Fruit fly (Drosophila melanogaster) whole organism, embryonic: Measurements from ENCODE around the gene Sf3b6.
A peak's percentile ranks its signal among the peaks of the same experiment; 100 is the strongest.

Source experiments
- Atf-2 ChIP-seq: fragments of 200-800 bp; sonication (Bioruptor generic); optimal IDR thresholded peaks from 2 replicates; lab custom pipeline; 2016; ENCODE audit warnings: missing biosample characterization, missing genetic modification characterization
- Atf3 ChIP-seq: fragments of 200-800 bp; sonication (Bioruptor generic); optimal IDR thresholded peaks from 3 replicates; lab custom pipeline; 2016; ENCODE audit warnings: missing biosample characterization, missing genetic modification characterization
- BEAF-32 ChIP-seq: fragments of 200-800 bp; sonication (Bioruptor generic); optimal IDR thresholded peaks from 3 replicates; lab custom pipeline; 2017; ENCODE audit warnings: missing biosample characterization, missing genetic modification characterization, mild to moderate bottlenecking, moderate library complexity, missing genetic modification reagents
- Bteb2 ChIP-seq: fragments of 200-800 bp; sonication (Bioruptor generic); optimal IDR thresholded peaks from 2 replicates; lab custom pipeline; 2016; ENCODE audit warnings: missing biosample characterization, missing genetic modification characterization
- C15 ChIP-seq: fragments of 200-800 bp; sonication (Bioruptor generic); IDR thresholded peaks from 3 replicates; pipeline ENCODE4 v1.3.6; 2022; ENCODE audit warnings: missing biosample characterization, missing genetic modification characterization
- CG10462 ChIP-seq: fragments of 200-800 bp; sonication (Bioruptor generic); optimal IDR thresholded peaks from 2 replicates; lab custom pipeline; 2016; ENCODE audit warnings: missing biosample characterization, missing genetic modification characterization
- CG11247 ChIP-seq: fragments of 200-800 bp; sonication (Bioruptor generic); IDR thresholded peaks from 2 replicates; pipeline ENCODE4 v1.3.6; 2022; ENCODE audit warnings: missing biosample characterization, missing genetic modification characterization
- CG12155 ChIP-seq: fragments of 200-800 bp; sonication (Bioruptor generic); optimal IDR thresholded peaks from 3 replicates; lab custom pipeline; 2016; ENCODE audit warnings: missing biosample characterization, missing genetic modification characterization
- CG12236 ChIP-seq: fragments of 200-800 bp; sonication (Bioruptor generic); optimal IDR thresholded peaks from 2 replicates; lab custom pipeline; 2016; ENCODE audit warnings: missing biosample characterization, missing genetic modification characterization
- CG14667 ChIP-seq: fragments of 200-800 bp; sonication (Bioruptor generic); IDR thresholded peaks from 2 replicates; pipeline ENCODE4 v1.3.6; 2022; ENCODE audit warnings: missing biosample characterization, missing genetic modification characterization
- CG15269 ChIP-seq: fragments of 200-800 bp; sonication (Bioruptor generic); optimal IDR thresholded peaks from 2 replicates; lab custom pipeline; 2018; ENCODE audit warnings: missing biosample characterization, mild to moderate bottlenecking, missing genetic modification characterization, moderate library complexity
- CG17829 ChIP-seq: fragments of 200-800 bp; optimal IDR thresholded peaks from 2 replicates; lab custom pipeline; 2019; ENCODE audit warnings: missing biosample characterization, mild to moderate bottlenecking, missing genetic modification characterization, moderate library complexity
- CG1792 ChIP-seq: fragments of 200-800 bp; sonication (Bioruptor generic); optimal IDR thresholded peaks from 2 replicates; lab custom pipeline; 2016; ENCODE audit warnings: missing biosample characterization, missing genetic modification characterization
- CG18011 ChIP-seq: fragments of 200-800 bp; sonication (Bioruptor generic); optimal IDR thresholded peaks from 2 replicates; lab custom pipeline; 2017; ENCODE audit warnings: missing biosample characterization, missing genetic modification characterization, mild to moderate bottlenecking, moderate library complexity, missing genotype
- CG18619 ChIP-seq: fragments of 200-800 bp; sonication (Bioruptor generic); optimal IDR thresholded peaks from 3 replicates; lab custom pipeline; 2017; ENCODE audit warnings: missing biosample characterization, mild to moderate bottlenecking, missing genetic modification characterization
- CG34376 ChIP-seq: fragments of 200-800 bp; sonication (Bioruptor generic); optimal IDR thresholded peaks from 2 replicates; lab custom pipeline; 2018; ENCODE audit warnings: missing biosample characterization, mild to moderate bottlenecking, missing genetic modification characterization
- CG3847 ChIP-seq: fragments of 200-800 bp; sonication (Bioruptor generic); IDR thresholded peaks from 2 replicates; pipeline ENCODE4 v1.3.6; 2022; ENCODE audit warnings: missing biosample characterization, missing genetic modification characterization
- CG7271 ChIP-seq: fragments of 200-800 bp; sonication (Bioruptor generic); optimal IDR thresholded peaks from 2 replicates; lab custom pipeline; 2018; ENCODE audit warnings: missing biosample characterization, mild to moderate bottlenecking, missing genetic modification characterization, moderate library complexity
- CG7357 ChIP-seq: fragments of 200-800 bp; sonication (Bioruptor generic); IDR thresholded peaks from 3 replicates; pipeline ENCODE4 v1.3.6; 2022; ENCODE audit warnings: missing biosample characterization, missing genetic modification characterization
- CG7556 ChIP-seq: fragments of 200-800 bp; sonication (Bioruptor generic); optimal IDR thresholded peaks from 2 replicates; lab custom pipeline; 2017; ENCODE audit warnings: missing biosample characterization, mild to moderate bottlenecking, missing genetic modification characterization
- CG7928 ChIP-seq: fragments of 200-800 bp; sonication (Bioruptor generic); optimal IDR thresholded peaks from 2 replicates; lab custom pipeline; 2017; ENCODE audit warnings: missing biosample characterization, mild to moderate bottlenecking, missing genetic modification characterization
- CG9817 ChIP-seq: fragments of 200-800 bp; sonication (Bioruptor generic); optimal IDR thresholded peaks from 2 replicates; lab custom pipeline; 2018; ENCODE audit warnings: missing biosample characterization, mild to moderate bottlenecking, missing genetic modification characterization, moderate library complexity
- CG9932 ChIP-seq: fragments of 200-800 bp; sonication (Bioruptor generic); IDR thresholded peaks from 2 replicates; pipeline ENCODE4 v1.3.6; 2022; ENCODE audit warnings: missing biosample characterization, missing genetic modification characterization
- CoRest ChIP-seq: fragments of 200-800 bp; sonication (Bioruptor generic); optimal IDR thresholded peaks from 3 replicates; lab custom pipeline; 2018; ENCODE audit warnings: missing biosample characterization, mild to moderate bottlenecking, missing genetic modification characterization, moderate library complexity
- D19A ChIP-seq: fragments of 200-800 bp; optimal IDR thresholded peaks from 3 replicates; lab custom pipeline; 2019; ENCODE audit warnings: missing biosample characterization, mild to moderate bottlenecking, missing genetic modification characterization, moderate library complexity
- D19B ChIP-seq: fragments of 200-800 bp; sonication (Bioruptor generic); optimal IDR thresholded peaks from 2 replicates; lab custom pipeline; 2017; ENCODE audit warnings: missing biosample characterization, mild to moderate bottlenecking, missing genetic modification characterization
- Dbx ChIP-seq: fragments of 200-800 bp; sonication (Bioruptor generic); IDR thresholded peaks from 3 replicates; pipeline ENCODE4 v1.3.6; 2022; ENCODE audit warnings: missing biosample characterization, missing genetic modification characterization
- Fer3 ChIP-seq: fragments of 200-800 bp; sonication (Bioruptor generic); optimal IDR thresholded peaks from 2 replicates; lab custom pipeline; 2018; ENCODE audit warnings: missing biosample characterization, mild to moderate bottlenecking, missing genetic modification characterization, moderate library complexity
- HLHmδ ChIP-seq: fragments of 200-800 bp; sonication (Bioruptor generic); optimal IDR thresholded peaks from 2 replicates; lab custom pipeline; 2018; ENCODE audit warnings: missing biosample characterization, mild to moderate bottlenecking, missing genetic modification characterization, moderate library complexity
- HmgD ChIP-seq: fragments of 200-800 bp; sonication (Bioruptor generic); optimal IDR thresholded peaks from 3 replicates; lab custom pipeline; 2016; ENCODE audit warnings: missing biosample characterization, missing genetic modification characterization
- MESR4 ChIP-seq: fragments of 200-800 bp; sonication (Bioruptor generic); optimal IDR thresholded peaks from 2 replicates; lab custom pipeline; 2018; ENCODE audit warnings: missing biosample characterization, mild to moderate bottlenecking, missing genetic modification characterization, moderate library complexity
- Sin3A ChIP-seq: fragments of >200 bp; optimal IDR thresholded peaks from 2 replicates; lab custom pipeline; 2018
- ara ChIP-seq: fragments of 200-800 bp; sonication (Bioruptor generic); IDR thresholded peaks from 2 replicates; pipeline ENCODE4 v1.3.6; 2022; ENCODE audit warnings: missing biosample characterization, missing genetic modification characterization
- bigmax ChIP-seq: fragments of 200-800 bp; sonication (Bioruptor generic); optimal IDR thresholded peaks from 2 replicates; lab custom pipeline; 2018; ENCODE audit warnings: missing biosample characterization, mild to moderate bottlenecking, missing genetic modification characterization
- cg ChIP-seq: fragments of 200-800 bp; sonication (Bioruptor generic); optimal IDR thresholded peaks from 3 replicates; lab custom pipeline; 2019; ENCODE audit warnings: missing biosample characterization, mild to moderate bottlenecking, missing genetic modification characterization, moderate library complexity
- chif ChIP-seq, 2 experiments: fragments of 200-800 bp; sonication (Bioruptor generic); optimal IDR thresholded peaks; 3 replicates each; lab custom pipeline; 2016; ENCODE audit warnings: missing biosample characterization in 2 of 2, missing genetic modification characterization in 2 of 2
- crol ChIP-seq: fragments of 200-800 bp; sonication (Bioruptor generic); IDR thresholded peaks from 2 replicates; pipeline ENCODE4 v1.3.6; 2022; ENCODE audit warnings: missing biosample characterization, missing genetic modification characterization
- ham ChIP-seq: fragments of 200-800 bp; sonication (Bioruptor generic); IDR thresholded peaks from 2 replicates; pipeline ENCODE4 v1.3.6; 2022; ENCODE audit warnings: missing biosample characterization, missing genetic modification characterization
- insv ChIP-seq, 2 experiments: fragments of 200-800 bp; sonication (Bioruptor generic); optimal IDR thresholded peaks; 3 replicates each; lab custom pipeline; 2016 to 2018; ENCODE audit warnings: missing biosample characterization in 2 of 2, missing genetic modification characterization in 2 of 2
- jumu ChIP-seq: fragments of 200-800 bp; sonication (Bioruptor generic); optimal IDR thresholded peaks from 3 replicates; lab custom pipeline; 2016; ENCODE audit warnings: missing biosample characterization, missing genetic modification characterization
- knrl ChIP-seq: fragments of 200-800 bp; sonication (Bioruptor generic); IDR thresholded peaks from 3 replicates; pipeline ENCODE4 v1.3.6; 2022; ENCODE audit warnings: missing biosample characterization, missing genetic modification characterization; ENCODE audit not compliant: partially characterized antibody
- lab ChIP-seq: fragments of 200-800 bp; sonication (Bioruptor generic); optimal IDR thresholded peaks from 3 replicates; lab custom pipeline; 2017; ENCODE audit warnings: missing biosample characterization, missing genetic modification characterization, mild to moderate bottlenecking, moderate library complexity, missing genetic modification reagents
- nmo ChIP-seq: fragments of 200-800 bp; sonication (Bioruptor generic); optimal IDR thresholded peaks from 2 replicates; lab custom pipeline; 2018; ENCODE audit warnings: missing biosample characterization, mild to moderate bottlenecking, missing genetic modification characterization, moderate library complexity
- slou ChIP-seq: fragments of 200-800 bp; sonication (Bioruptor generic); optimal IDR thresholded peaks from 3 replicates; lab custom pipeline; 2016; ENCODE audit warnings: missing biosample characterization, missing genetic modification characterization
- ssp ChIP-seq: fragments of 200-800 bp; sonication (Bioruptor generic); IDR thresholded peaks from 2 replicates; pipeline ENCODE4 v1.3.6; 2022; ENCODE audit warnings: missing biosample characterization, missing genetic modification characterization
- tio ChIP-seq: fragments of 200-800 bp; sonication (Bioruptor generic); optimal IDR thresholded peaks from 2 replicates; lab custom pipeline; 2017; ENCODE audit warnings: missing biosample characterization, missing genetic modification characterization, inconsistent platforms
- trh ChIP-seq: fragments of 200-800 bp; sonication (Bioruptor generic); optimal IDR thresholded peaks from 2 replicates; lab custom pipeline; 2016; ENCODE audit warnings: missing biosample characterization, missing genetic modification characterization
- wdn ChIP-seq: fragments of 200-800 bp; sonication (Bioruptor generic); IDR thresholded peaks from 2 replicates; pipeline ENCODE4 v1.3.6; 2022; ENCODE audit warnings: missing biosample characterization, missing genetic modification characterization
- z ChIP-seq: fragments of 200-800 bp; sonication (Bioruptor generic); IDR thresholded peaks from 3 replicates; pipeline ENCODE4 v1.3.6; 2022; ENCODE audit warnings: missing biosample characterization, missing genetic modification characterization

The Sf3b6 gene

dm6 chr3L:6192822-6193555 is at the start of gene Sf3b6, which contains the start of gene Tnpo (continued):
- TF ChIP-seq bigmax (GFP tag; lab: Kevin White, UChicago), result no peak
- TF ChIP-seq lab (GFP tag; lab: Kevin White, UChicago), result no peak
- TF ChIP-seq CG12155, result peak; percentile 91
- no peak for TF ChIP-seq z (GFP tag; lab: Robert Waterston, UW)
- TF ChIP-seq Fer3 (tag; lab: Kevin White, UChicago), result no peak
- peak; percentile 47 for TF ChIP-seq CG7928 (GFP tag; lab: Kevin White, UChicago)
- no peak for TF ChIP-seq CG15269 (tag; lab: Kevin White, UChicago)
- peak; percentile 84 for TF ChIP-seq tio (GFP tag; lab: Kevin White, UChicago)
- TF ChIP-seq CG14667 (GFP tag; lab: Robert Waterston, UW), result peak; percentile 78
- TF ChIP-seq D19B (GFP tag; lab: Kevin White, UChicago), result peak; percentile 88
- peak; percentile 84 for TF ChIP-seq Dbx (GFP tag; lab: Robert Waterston, UW)
- TF ChIP-seq Atf3 (GFP tag; lab: Kevin White, UChicago), result peak; percentile 58
- TF ChIP-seq CG7271 (tag; lab: Kevin White, UChicago), result peak; percentile 54
- peak; percentile 79 for TF ChIP-seq ssp (GFP tag; lab: Robert Waterston, UW)
- TF ChIP-seq trh (GFP tag; lab: Kevin White, UChicago), result peak; percentile 58
- TF ChIP-seq CG10462 (GFP tag; lab: Kevin White, UChicago), result peak; percentile 64
- TF ChIP-seq Sin3A, result peak; percentile 81
- peak; percentile 53 for TF ChIP-seq MESR4 (GFP tag; lab: Kevin White, UChicago)
- TF ChIP-seq CG9932 (GFP tag; lab: Robert Waterston, UW), result peak; percentile 93
- TF ChIP-seq CoRest (tag; lab: Kevin White, UChicago), result peak; percentile 93
- TF ChIP-seq CG17829 (tag; lab: Kevin White, UChicago), result peak; percentile 86
- TF ChIP-seq jumu (GFP tag; lab: Kevin White, UChicago), result peak; percentile 66
- TF ChIP-seq CG18619 (GFP tag; lab: Kevin White, UChicago), result peak; percentile 83
- TF ChIP-seq CG1792 (GFP tag; lab: Kevin White, UChicago), result peak; percentile 38
- no peak for TF ChIP-seq D19A (tag; lab: Kevin White, UChicago)
- TF ChIP-seq ara (GFP tag; lab: Robert Waterston, UW), result peak; percentile 69
- TF ChIP-seq cg (GFP tag; lab: Kevin White, UChicago), result no peak
- TF ChIP-seq CG11247 (GFP tag; lab: Robert Waterston, UW), result peak; percentile 71
- peak; percentile 16 for TF ChIP-seq HLHmδ
- TF ChIP-seq slou (GFP tag; lab: Kevin White, UChicago), result peak; percentile 82
- TF ChIP-seq CG18011, result peak; percentile 68
- TF ChIP-seq CG12236 (GFP tag; lab: Kevin White, UChicago), result peak; percentile 33
- TF ChIP-seq nmo, result peak; percentile 93
- peak; percentile 55 for TF ChIP-seq Atf-2 (GFP tag; lab: Kevin White, UChicago)
- peak; percentile 75 for TF ChIP-seq Bteb2 (GFP tag; lab: Kevin White, UChicago)
- peak; percentile 67 for TF ChIP-seq wdn
- TF ChIP-seq CG7357, result peak; percentile 82
- TF ChIP-seq crol (GFP tag; lab: Robert Waterston, UW), result no peak

- TF ChIP-seq ham (GFP tag; lab: Robert Waterston, UW) (no peak), insv (GFP tag; optimal IDR thresholded peaks at IDR 0.05; lab: Kevin White, UChicago) (no peak), CG34376 (no peak), tio (GFP tag; lab: Kevin White, UChicago) (no peak), C15 (no peak), knrl (GFP tag; lab: Robert Waterston, UW) (no peak), CG9817 (tag; lab: Kevin White, UChicago) (no peak), CG7556 (GFP tag; lab: Kevin White, UChicago) (no peak), CG3847 (no peak), HmgD (no peak), BEAF-32 (GFP tag; lab: Kevin White, UChicago) (no peak), chif (GFP tag; optimal IDR thresholded peaks at IDR 0.05; lab: Kevin White, UChicago) (no peak)
Observed at dm6 chr3L:6239968-6240367, 47.0 kb upstream of the Sf3b6 start, which contains the start of gene CG10226. Gene CG10226, minus strand, starts transcription at chr3L:6240068.
